Fruit fly (Drosophila melanogaster) whole organism, embryonic: ENCODE results near the gene Polr3E.

Experiments
- Antp ChIP-seq: fragments of 200-800 bp; sonication (Bioruptor generic); optimal IDR thresholded peaks from 3 replicates; lab custom pipeline; 2016; ENCODE audit warnings: missing biosample characterization, missing genetic modification characterization
- CG11093 ChIP-seq: fragments of 200-800 bp; sonication (Bioruptor generic); IDR thresholded peaks from 3 replicates; pipeline ENCODE4 v1.3.6; 2022; ENCODE audit warnings: missing biosample characterization, missing genetic modification characterization
- CG11247 ChIP-seq: fragments of 200-800 bp; sonication (Bioruptor generic); IDR thresholded peaks from 2 replicates; pipeline ENCODE4 v1.3.6; 2022; ENCODE audit warnings: missing biosample characterization, missing genetic modification characterization
- CG13894 ChIP-seq: fragments of 200-800 bp; sonication (Bioruptor generic); optimal IDR thresholded peaks from 3 replicates; lab custom pipeline; 2018; ENCODE audit warnings: missing biosample characterization, mild to moderate bottlenecking, missing genetic modification characterization, moderate library complexity
- CG15479 ChIP-seq: fragments of 200-800 bp; sonication (Bioruptor generic); optimal IDR thresholded peaks from 3 replicates; lab custom pipeline; 2019; ENCODE audit warnings: missing biosample characterization, mild to moderate bottlenecking, missing genetic modification characterization, moderate library complexity
- CG18476 ChIP-seq: fragments of 200-800 bp; sonication (Bioruptor generic); optimal IDR thresholded peaks from 2 replicates; lab custom pipeline; 2016; ENCODE audit warnings: missing biosample characterization, mild to moderate bottlenecking, missing genetic modification characterization
- CG2712 ChIP-seq: fragments of 200-800 bp; optimal IDR thresholded peaks from 3 replicates; lab custom pipeline; 2019; ENCODE audit warnings: missing biosample characterization, mild to moderate bottlenecking, missing genetic modification characterization, moderate library complexity
- CG32767 ChIP-seq: fragments of 200-800 bp; sonication (Bioruptor generic); IDR thresholded peaks from 2 replicates; pipeline ENCODE4 v1.3.6; 2022; ENCODE audit warnings: missing biosample characterization, missing genetic modification characterization
- CG43689 ChIP-seq: fragments of 200-800 bp; sonication (Bioruptor generic); IDR thresholded peaks from 2 replicates; pipeline ENCODE4 v1.3.6; 2022; ENCODE audit warnings: missing biosample characterization, missing genetic modification characterization
- CG4424 ChIP-seq: fragments of 200-800 bp; sonication (Bioruptor generic); optimal IDR thresholded peaks from 3 replicates; lab custom pipeline; 2016; ENCODE audit warnings: missing biosample characterization, missing genetic modification characterization
- CG4730 ChIP-seq: fragments of 200-800 bp; sonication (Bioruptor generic); IDR thresholded peaks from 2 replicates; pipeline ENCODE4 v1.3.6; 2022; ENCODE audit warnings: missing biosample characterization, missing genetic modification characterization
- CG6689 ChIP-seq: fragments of 200-800 bp; sonication (Bioruptor generic); IDR thresholded peaks from 2 replicates; pipeline ENCODE4 v1.3.6; 2022; ENCODE audit warnings: missing biosample characterization, missing genetic modification characterization
- CG6791 ChIP-seq: fragments of 200-800 bp; sonication (Bioruptor generic); IDR thresholded peaks from 3 replicates; pipeline ENCODE4 v1.3.6; 2022; ENCODE audit warnings: missing biosample characterization, missing genetic modification characterization; ENCODE audit not compliant: partially characterized antibody
- CG7786 ChIP-seq: fragments of 200-800 bp; sonication (Bioruptor generic); optimal IDR thresholded peaks from 2 replicates; lab custom pipeline; 2016; ENCODE audit warnings: missing biosample characterization, missing genetic modification characterization
- CG8765 ChIP-seq: fragments of 200-800 bp; sonication (Bioruptor generic); IDR thresholded peaks from 2 replicates; pipeline ENCODE4 v1.3.6; 2022; ENCODE audit warnings: missing biosample characterization, missing genetic modification characterization
- CG8924 ChIP-seq: fragments of 200-800 bp; optimal IDR thresholded peaks from 3 replicates; lab custom pipeline; 2019; ENCODE audit warnings: missing biosample characterization, mild to moderate bottlenecking, missing genetic modification characterization, moderate library complexity
- Dll ChIP-seq: fragments of 200-800 bp; sonication (Bioruptor generic); IDR thresholded peaks from 4 replicates; pipeline ENCODE4 v1.3.6; 2022; ENCODE audit warnings: missing biosample characterization, missing genetic modification characterization; ENCODE audit not compliant: partially characterized antibody
- Dp ChIP-seq: fragments of 200-800 bp; sonication (Bioruptor generic); optimal IDR thresholded peaks from 2 replicates; lab custom pipeline; 2018; ENCODE audit warnings: missing biosample characterization, mild to moderate bottlenecking, missing genetic modification characterization, moderate library complexity
- Hmr ChIP-seq: fragments of 200-800 bp; sonication (Bioruptor generic); optimal IDR thresholded peaks from 3 replicates; lab custom pipeline; 2017; ENCODE audit warnings: mild to moderate bottlenecking, missing biosample characterization, missing genetic modification reagents, missing genetic modification characterization
- Mes4 ChIP-seq: fragments of 200-800 bp; sonication (Bioruptor generic); optimal IDR thresholded peaks from 2 replicates; lab custom pipeline; 2016; ENCODE audit warnings: missing biosample characterization, missing genetic modification characterization
- Scr ChIP-seq: fragments of 200-800 bp; sonication (Bioruptor generic); IDR thresholded peaks from 2 replicates; pipeline ENCODE4 v1.3.6; 2022; ENCODE audit warnings: missing biosample characterization, missing genetic modification characterization; ENCODE audit not compliant: partially characterized antibody
- Sin3A ChIP-seq: fragments of >200 bp; optimal IDR thresholded peaks from 2 replicates; lab custom pipeline; 2018
- Six4 ChIP-seq: fragments of 200-800 bp; sonication (Bioruptor generic); optimal IDR thresholded peaks from 2 replicates; lab custom pipeline; 2016; ENCODE audit warnings: missing biosample characterization, missing genetic modification characterization
- Xrp1 ChIP-seq: fragments of 200-800 bp; sonication (Bioruptor generic); IDR thresholded peaks from 2 replicates; pipeline ENCODE4 v1.3.6; 2022; ENCODE audit warnings: missing biosample characterization, missing genetic modification characterization
- abd-A ChIP-seq: fragments of 200-800 bp; sonication (Bioruptor generic); optimal IDR thresholded peaks from 3 replicates; lab custom pipeline; 2019; ENCODE audit warnings: missing biosample characterization, mild to moderate bottlenecking, missing genetic modification characterization, moderate library complexity
- ac ChIP-seq: fragments of 200-800 bp; sonication (Bioruptor generic); optimal IDR thresholded peaks from 3 replicates; lab custom pipeline; 2017; ENCODE audit warnings: missing biosample characterization, mild to moderate bottlenecking, missing genetic modification characterization
- al ChIP-seq: fragments of 200-800 bp; sonication (Bioruptor generic); IDR thresholded peaks from 2 replicates; pipeline ENCODE4 v1.3.6; 2022; ENCODE audit warnings: missing biosample characterization, missing genetic modification characterization
- amos ChIP-seq: fragments of 200-800 bp; sonication (Bioruptor generic); IDR thresholded peaks from 2 replicates; pipeline ENCODE4 v1.3.6; 2022; ENCODE audit warnings: missing biosample characterization, missing genetic modification characterization; ENCODE audit not compliant: partially characterized antibody
- ase ChIP-seq: fragments of 200-800 bp; sonication (Bioruptor generic); IDR thresholded peaks from 3 replicates; pipeline ENCODE4 v1.3.6; 2022; ENCODE audit warnings: missing biosample characterization, missing genetic modification characterization
- bab2 ChIP-seq: fragments of 200-800 bp; sonication (Bioruptor generic); optimal IDR thresholded peaks from 2 replicates; lab custom pipeline; 2016; ENCODE audit warnings: missing biosample characterization, missing genetic modification characterization
- cad ChIP-seq: fragments of >200 bp; optimal IDR thresholded peaks from 2 replicates; lab custom pipeline; 2017; ENCODE audit warnings: missing biosample characterization, missing genetic modification characterization
- chm ChIP-seq: fragments of 200-800 bp; sonication (Bioruptor generic); IDR thresholded peaks from 2 replicates; pipeline ENCODE4 v1.3.6; 2022; ENCODE audit warnings: missing biosample characterization, missing genetic modification characterization
- cwo ChIP-seq: fragments of 200-800 bp; sonication (Bioruptor generic); optimal IDR thresholded peaks from 3 replicates; lab custom pipeline; 2017; ENCODE audit warnings: missing biosample characterization, missing genetic modification characterization, mild to moderate bottlenecking, moderate library complexity, missing genetic modification reagents
- disco-r ChIP-seq: fragments of 200-800 bp; sonication (Bioruptor generic); optimal IDR thresholded peaks from 2 replicates; lab custom pipeline; 2016; ENCODE audit warnings: missing biosample characterization, missing genetic modification characterization
- exex ChIP-seq: fragments of 200-800 bp; sonication (Bioruptor generic); optimal IDR thresholded peaks from 4 replicates; lab custom pipeline; 2018; ENCODE audit warnings: missing biosample characterization, mild to moderate bottlenecking, missing genetic modification characterization, moderate library complexity
- fru ChIP-seq: fragments of >200 bp; optimal IDR thresholded peaks from 2 replicates; lab custom pipeline; 2017
- grau ChIP-seq: fragments of 200-800 bp; optimal IDR thresholded peaks from 3 replicates; lab custom pipeline; 2019; ENCODE audit warnings: missing biosample characterization, mild to moderate bottlenecking, missing genetic modification characterization, moderate library complexity
- grn ChIP-seq: fragments of 200-800 bp; sonication (Bioruptor generic); optimal IDR thresholded peaks from 3 replicates; lab custom pipeline; 2017; ENCODE audit warnings: missing biosample characterization, missing genetic modification characterization
- hbn ChIP-seq: fragments of 200-800 bp; sonication (Bioruptor generic); IDR thresholded peaks from 2 replicates; pipeline ENCODE4 v1.3.6; 2022; ENCODE audit warnings: missing biosample characterization, missing genetic modification characterization; ENCODE audit not compliant: partially characterized antibody
- her ChIP-seq: fragments of 200-800 bp; sonication (Bioruptor generic); optimal IDR thresholded peaks from 2 replicates; lab custom pipeline; 2016; ENCODE audit warnings: missing biosample characterization, missing genetic modification characterization
- kay ChIP-seq: fragments of 200-800 bp; sonication (Bioruptor generic); optimal IDR thresholded peaks from 2 replicates; lab custom pipeline; 2016; ENCODE audit warnings: missing biosample characterization, missing genetic modification characterization
- mam ChIP-seq: fragments of 200-800 bp; sonication (Bioruptor generic); optimal IDR thresholded peaks from 3 replicates; lab custom pipeline; 2016; ENCODE audit warnings: missing biosample characterization, missing genetic modification characterization
- nmo ChIP-seq: fragments of 200-800 bp; sonication (Bioruptor generic); optimal IDR thresholded peaks from 2 replicates; lab custom pipeline; 2018; ENCODE audit warnings: missing biosample characterization, mild to moderate bottlenecking, missing genetic modification characterization, moderate library complexity
- p53 ChIP-seq: fragments of 200-800 bp; sonication (Bioruptor generic); optimal IDR thresholded peaks from 2 replicates; lab custom pipeline; 2016; ENCODE audit warnings: missing biosample characterization, missing genetic modification characterization
- pan ChIP-seq, 4 experiments: fragments of >200 bp in 3 of 4; fragments of 200-800 bp in 1 of 4; sonication (Bioruptor generic) in 1 of 4; optimal IDR thresholded peaks in 3 of 4; IDR thresholded peaks in 1 of 4; 2 replicates each; pipeline versions ENCODE4 v1.3.6 to Lab custom; 2017 to 2022; ENCODE audit warnings: missing biosample characterization in 2 of 4, missing genetic modification characterization in 2 of 4, mixed read lengths in 1 of 4
- pros ChIP-seq: fragments of 200-800 bp; sonication (Bioruptor generic); optimal IDR thresholded peaks from 3 replicates; lab custom pipeline; 2019; ENCODE audit warnings: missing biosample characterization, mild to moderate bottlenecking, missing genetic modification characterization, moderate library complexity
- sd ChIP-seq: fragments of 200-800 bp; sonication (Bioruptor generic); optimal IDR thresholded peaks from 3 replicates; lab custom pipeline; 2018; ENCODE audit warnings: missing biosample characterization, mild to moderate bottlenecking, missing genetic modification characterization, moderate library complexity
- sna ChIP-seq: fragments of 200-800 bp; sonication (Bioruptor generic); IDR thresholded peaks from 2 replicates; pipeline ENCODE4 v1.3.6; 2022; ENCODE audit warnings: missing biosample characterization, missing genetic modification characterization; ENCODE audit not compliant: partially characterized antibody
- sug ChIP-seq: fragments of 200-800 bp; optimal IDR thresholded peaks from 2 replicates; lab custom pipeline; 2019; ENCODE audit warnings: missing biosample characterization, mild to moderate bottlenecking, missing genetic modification characterization, moderate library complexity
- toy ChIP-seq: fragments of 200-800 bp; sonication (Bioruptor generic); IDR thresholded peaks from 2 replicates; pipeline ENCODE4 v1.3.6; 2022; ENCODE audit warnings: missing biosample characterization, missing genetic modification characterization

The Polr3E gene

dm6 chr3L:21027657-21028255 is 3.9 kb upstream of the Polr3E start, which contains the start of gene Pdss2 (continued):
- TF ChIP-seq CG8924 (tag; lab: Kevin White, UChicago) (peak; percentile 60), al (GFP tag; lab: Robert Waterston, UW) (peak; percentile 79), disco-r (GFP tag; lab: Kevin White, UChicago) (peak; percentile 25), mam (peak; percentile 83), Dll (GFP tag; lab: Robert Waterston, UW) (peak; percentile 78), Sin3A (lab: Kevin White, UChicago) (peak; percentile 29), sna (peak; percentile 86), CG32767 (GFP tag; lab: Robert Waterston, UW) (no peak; the same call in none of the 2 replicates), kay (GFP tag; lab: Kevin White, UChicago) (peak; percentile 49), exex (tag; lab: Kevin White, UChicago) (no peak), cwo (GFP tag; lab: Kevin White, UChicago) (peak; percentile 32), her (GFP tag; lab: Kevin White, UChicago) (peak; percentile 52), grau (tag; lab: Kevin White, UChicago) (peak; percentile 70), Dp (peak; percentile 7), fru (no peak), CG13894 (tag; lab: Kevin White, UChicago) (peak; percentile 75), Hmr (GFP tag; lab: Kevin White, UChicago) (peak; percentile 76), Scr (GFP tag; lab: Robert Waterston, UW) (peak; percentile 74), CG11247 (GFP tag; lab: Robert Waterston, UW) (peak; percentile 80), abd-A (peak; percentile 89), CG18476 (peak; percentile 18), CG6791 (GFP tag; lab: Robert Waterston, UW) (peak; percentile 78), toy (GFP tag; lab: Robert Waterston, UW) (peak; percentile 73), Six4 (peak; percentile 26), CG11093 (no peak), amos (GFP tag; lab: Robert Waterston, UW) (peak; percentile 76), Xrp1 (GFP tag; lab: Robert Waterston, UW) (peak; percentile 66), CG4424 (GFP tag; lab: Kevin White, UChicago) (peak; percentile 74), sug (tag; lab: Kevin White, UChicago) (peak; percentile 91), CG4730 (GFP tag; lab: Robert Waterston, UW) (peak; percentile 63; the same call in 1 of the 2 replicates), pros (GFP tag; lab: Kevin White, UChicago) (peak; percentile 81), Antp (GFP tag; lab: Kevin White, UChicago) (peak; percentile 65), CG6689 (GFP tag; lab: Robert Waterston, UW) (peak; percentile 70), Mes4 (GFP tag; lab: Kevin White, UChicago) (peak; percentile 66), pan (optimal IDR thresholded peaks at IDR 0.05; lab: Kevin White, UChicago) (no peak), pan (GFP tag; optimal IDR thresholded peaks at IDR 0.05 in 1 of 2, IDR thresholded peaks at IDR 0.05 in 1 of 2) (peak in 1 of 2 experiments; percentile 80), CG15479 (no peak), CG7786 (GFP tag; lab: Kevin White, UChicago) (peak; percentile 71), CG43689 (GFP tag; lab: Robert Waterston, UW) (peak; percentile 52), ase (GFP tag; lab: Robert Waterston, UW) (peak; percentile 78), CG8765 (GFP tag; lab: Robert Waterston, UW) (peak; percentile 66; the same call in 1 of the 2 replicates), p53 (GFP tag; lab: Kevin White, UChicago) (peak; percentile 24), nmo (GFP tag; lab: Kevin White, UChicago) (peak; percentile 80), hbn (peak; percentile 63; the same call in 1 of the 2 replicates), ac (GFP tag; lab: Kevin White, UChicago) (no peak), CG2712 (tag; lab: Kevin White, UChicago) (peak; percentile 75), cad (GFP tag; lab: Kevin White, UChicago) (no peak), grn (GFP tag; lab: Kevin White, UChicago) (no peak), bab2 (GFP tag; lab: Kevin White, UChicago) (peak; percentile 71), chm (GFP tag; lab: Robert Waterston, UW) (peak; percentile 66), sd (tag; lab: Kevin White, UChicago) (peak; percentile 100)
